Worm (Caenorhabditis elegans) whole organism, L4 larva: ENCODE data around the gene nhr-30.

Experiments used
- F10B5.3 ChIP-seq: sonication (generic microtip); optimal IDR thresholded peaks from 2 replicates; lab custom pipeline; 2016; ENCODE audit warnings: mild to moderate bottlenecking, missing genetic modification characterization, missing compliant biosample characterization
- F26F4.8 ChIP-seq: fragments of 200-800 bp; sonication (Bioruptor generic); conservative IDR thresholded peaks from 2 replicates; pipeline ENCODE4 v1.3.6; 2022; ENCODE audit warnings: missing genetic modification characterization, missing compliant biosample characterization
- F37D6.2 ChIP-seq: sonication (generic microtip); optimal IDR thresholded peaks from 2 replicates; lab custom pipeline; 2016; ENCODE audit warnings: mild to moderate bottlenecking, missing genetic modification characterization, missing compliant biosample characterization
- F44E2.7 ChIP-seq: fragments of 200-800 bp; sonication (Bioruptor generic); IDR thresholded peaks from 2 replicates; pipeline ENCODE4 v2.1.2; 2022; ENCODE audit warnings: missing genetic modification characterization, missing compliant biosample characterization
- F49E8.2 ChIP-seq: sonication (generic microtip); optimal IDR thresholded peaks from 2 replicates; lab custom pipeline; 2016; ENCODE audit warnings: missing compliant biosample characterization, mild to moderate bottlenecking, missing genetic modification characterization, borderline replicate concordance
- Y75B8A.6 ChIP-seq: fragments of 200-800 bp; sonication (Bioruptor generic); IDR thresholded peaks from 2 replicates; pipeline ENCODE4 v1.3.6; 2022; ENCODE audit warnings: missing genetic modification reagents, missing genetic modification characterization, missing compliant biosample characterization
- ZK337.2 ChIP-seq: fragments of 200-800 bp; sonication (Bioruptor generic); IDR thresholded peaks from 2 replicates; pipeline ENCODE4 v1.3.6; 2022; ENCODE audit warnings: missing genetic modification reagents, missing genetic modification characterization, missing compliant biosample characterization
- ZK546.5 ChIP-seq, 2 experiments: sonication (generic microtip); optimal IDR thresholded peaks; 2 replicates each; lab custom pipeline; 2017; ENCODE audit warnings: missing biosample characterization in 2 of 2, missing genetic modification characterization in 2 of 2
- aha-1 ChIP-seq: fragments of 150-350 bp; peaks from one replicate; lab custom pipeline; 2014; ENCODE audit warnings: missing biosample characterization, missing genetic modification characterization
- aly-2 ChIP-seq: sonication (generic microtip); optimal IDR thresholded peaks from 2 replicates; lab custom pipeline; 2018; ENCODE audit warnings: missing biosample characterization, missing genetic modification characterization
- ama-1 ChIP-seq: fragments of 150-350 bp; optimal IDR thresholded peaks from 2 replicates; lab custom pipeline; 2014; ENCODE audit warnings: inconsistent platforms, mixed read lengths
- ceh-28 ChIP-seq: fragments of 150-350 bp; optimal IDR thresholded peaks from 2 replicates; lab custom pipeline; 2014; ENCODE audit warnings: missing biosample characterization, missing genetic modification reagents, missing genetic modification characterization
- ceh-82 ChIP-seq: sonication (generic microtip); optimal IDR thresholded peaks from 2 replicates; lab custom pipeline; 2017; ENCODE audit warnings: missing biosample characterization, missing genetic modification characterization
- ces-1 ChIP-seq: fragments of 150-350 bp; sonication (generic microtip); optimal IDR thresholded peaks from 4 replicates; lab custom pipeline; 2014; ENCODE audit warnings: missing biosample characterization, missing genetic modification reagents, missing genetic modification characterization
- cey-2 ChIP-seq: sonication (generic microtip); optimal IDR thresholded peaks from 3 replicates; lab custom pipeline; 2017; ENCODE audit warnings: missing genetic modification characterization, mild to moderate bottlenecking, missing compliant biosample characterization, antibody characterized with exemption, borderline replicate concordance; ENCODE audit not compliant: insufficient read depth
- ctbp-1 ChIP-seq: fragments of 200-800 bp; sonication (Bioruptor generic); IDR thresholded peaks from 2 replicates; pipeline ENCODE4 v1.3.6; 2022; ENCODE audit warnings: missing genetic modification reagents, missing genetic modification characterization, missing compliant biosample characterization
- daf-12 ChIP-seq: fragments of 150-350 bp; optimal IDR thresholded peaks from 2 replicates; lab custom pipeline; 2014; ENCODE audit warnings: missing biosample characterization, missing genetic modification reagents, missing genetic modification characterization
- daf-16 ChIP-seq, 3 experiments: sonication (generic microtip); optimal IDR thresholded peaks; 2 replicates each; lab custom pipeline; 2016 to 2017; ENCODE audit warnings: missing genetic modification characterization in 3 of 3, missing genetic modification reagents in 3 of 3, mild to moderate bottlenecking in 2 of 3, missing compliant biosample characterization in 2 of 3, missing biosample characterization in 1 of 3, moderate library complexity in 1 of 3
- daf-19 ChIP-seq: fragments of 200-800 bp; sonication (Bioruptor generic); conservative IDR thresholded peaks from 2 replicates; pipeline ENCODE4 v1.3.6; 2022; ENCODE audit warnings: missing genetic modification characterization, missing compliant biosample characterization
- daf-8 ChIP-seq: fragments of 200-800 bp; sonication (Bioruptor generic); IDR thresholded peaks from 2 replicates; pipeline ENCODE4 v1.3.6; 2022; ENCODE audit warnings: missing genetic modification characterization, missing compliant biosample characterization
- dmd-8 ChIP-seq: fragments of 200-800 bp; sonication (Bioruptor generic); IDR thresholded peaks from 2 replicates; pipeline ENCODE4 v1.3.6; 2022; ENCODE audit warnings: missing genetic modification characterization, missing compliant biosample characterization
- dve-1 ChIP-seq: sonication (generic microtip); optimal IDR thresholded peaks from 2 replicates; lab custom pipeline; 2017; ENCODE audit warnings: antibody characterized with exemption, mild to moderate bottlenecking, missing genetic modification characterization, missing compliant biosample characterization; ENCODE audit not compliant: insufficient read depth
- egl-43 ChIP-seq: fragments of 200-800 bp; sonication (Bioruptor generic); IDR thresholded peaks from 2 replicates; pipeline ENCODE4 v1.3.6; 2022; ENCODE audit warnings: missing genetic modification reagents, missing genetic modification characterization, missing compliant biosample characterization
- jun-1 ChIP-seq: fragments of 150-350 bp; optimal IDR thresholded peaks from 2 replicates; lab custom pipeline; 2014; ENCODE audit warnings: missing biosample characterization, missing genetic modification reagents, missing genetic modification characterization
- lim-7 ChIP-seq: fragments of 200-800 bp; sonication (Bioruptor generic); IDR thresholded peaks from 2 replicates; pipeline ENCODE4 v1.3.6; 2022; ENCODE audit warnings: missing genetic modification characterization, missing compliant biosample characterization
- lin-1 ChIP-seq: fragments of 200-800 bp; sonication (Bioruptor generic); IDR thresholded peaks from 2 replicates; pipeline ENCODE4 v1.3.6; 2022; ENCODE audit warnings: missing genetic modification reagents, missing genetic modification characterization, missing compliant biosample characterization
- lin-15B ChIP-seq: fragments of 150-350 bp; sonication (generic microtip); optimal IDR thresholded peaks from 3 replicates; lab custom pipeline; 2014; ENCODE audit warnings: missing biosample characterization, missing genetic modification characterization
- lin-38 ChIP-seq: fragments of 200-800 bp; sonication (Bioruptor generic); IDR thresholded peaks from 2 replicates; pipeline ENCODE4 v1.3.6; 2022; ENCODE audit warnings: missing genetic modification reagents, missing genetic modification characterization, missing compliant biosample characterization
- mdt-29 ChIP-seq: fragments of 200-800 bp; sonication (Bioruptor generic); IDR thresholded peaks from 2 replicates; pipeline ENCODE4 v1.3.6; 2022; ENCODE audit warnings: missing genetic modification reagents, missing genetic modification characterization, missing compliant biosample characterization
- mep-1 ChIP-seq: fragments of 150-350 bp; sonication (generic microtip); optimal IDR thresholded peaks from 3 replicates; lab custom pipeline; 2014; ENCODE audit warnings: missing biosample characterization, missing genetic modification characterization
- mes-2 ChIP-seq: sonication (generic microtip); optimal IDR thresholded peaks from 2 replicates; lab custom pipeline; 2016; ENCODE audit warnings: missing genotype, mild to moderate bottlenecking, missing genetic modification characterization, missing compliant biosample characterization; ENCODE audit not compliant: poor library complexity, severe bottlenecking
- mxl-2 ChIP-seq: fragments of 200-800 bp; sonication (Bioruptor generic); conservative IDR thresholded peaks from 2 replicates; pipeline ENCODE4 v1.3.6; 2022; ENCODE audit warnings: missing genetic modification reagents, missing genetic modification characterization, missing compliant biosample characterization
- nhr-10 ChIP-seq: fragments of 150-350 bp; optimal IDR thresholded peaks from 2 replicates; lab custom pipeline; 2014; ENCODE audit warnings: missing biosample characterization, missing genetic modification characterization
- nhr-102 ChIP-seq: sonication (generic microtip); optimal IDR thresholded peaks from 2 replicates; lab custom pipeline; 2016; ENCODE audit warnings: mild to moderate bottlenecking, missing genetic modification characterization, moderate library complexity, missing compliant biosample characterization
- nhr-111 ChIP-seq: fragments of 200-800 bp; sonication (Bioruptor generic); optimal IDR thresholded peaks from 2 replicates; lab custom pipeline; 2018; ENCODE audit warnings: mild to moderate bottlenecking, missing genetic modification characterization, missing compliant biosample characterization
- nhr-237 ChIP-seq: sonication (generic microtip); optimal IDR thresholded peaks from 2 replicates; lab custom pipeline; 2017; ENCODE audit warnings: missing biosample characterization, missing genetic modification characterization
- nhr-41 ChIP-seq: fragments of 200-800 bp; sonication (Bioruptor generic); IDR thresholded peaks from 2 replicates; pipeline ENCODE4 v1.3.6; 2022; ENCODE audit warnings: missing genetic modification reagents, missing genetic modification characterization, missing compliant biosample characterization
- nhr-42 ChIP-seq: fragments of 200-800 bp; sonication (Bioruptor generic); IDR thresholded peaks from 2 replicates; pipeline ENCODE4 v1.3.6; 2022; ENCODE audit warnings: missing genetic modification characterization, missing compliant biosample characterization
- nhr-48 ChIP-seq: sonication (generic microtip); optimal IDR thresholded peaks from 2 replicates; lab custom pipeline; 2016; ENCODE audit warnings: mild to moderate bottlenecking, missing genetic modification characterization, missing compliant biosample characterization
- pha-4 ChIP-seq, 2 experiments: fragments of 150-350 bp in 1 of 2; fragments of 200-800 bp in 1 of 2; sonication (Bioruptor generic) in 1 of 2; IDR thresholded peaks in 1 of 2; optimal IDR thresholded peaks in 1 of 2; 2 replicates each; pipeline versions ENCODE4 v1.3.6 to Lab custom; 2014 to 2022; ENCODE audit warnings: missing genetic modification characterization in 2 of 2, missing genetic modification reagents in 2 of 2, missing biosample characterization in 1 of 2, missing compliant biosample characterization in 1 of 2
- rbr-2 ChIP-seq: sonication (generic microtip); optimal IDR thresholded peaks from 2 replicates; lab custom pipeline; 2016; ENCODE audit warnings: missing genotype, missing genetic modification characterization, missing compliant biosample characterization
- saeg-2 ChIP-seq: fragments of 200-800 bp; sonication (Bioruptor generic); IDR thresholded peaks from 2 replicates; pipeline ENCODE4 v1.3.6; 2022; ENCODE audit warnings: missing genetic modification reagents, missing genetic modification characterization, missing compliant biosample characterization
- skn-1 ChIP-seq: fragments of 150-350 bp; optimal IDR thresholded peaks from 2 replicates; lab custom pipeline; 2014; ENCODE audit warnings: missing biosample characterization, missing genetic modification characterization
- snpc-1.2 ChIP-seq: fragments of 200-800 bp; sonication (Bioruptor generic); IDR thresholded peaks from 2 replicates; pipeline ENCODE4 v1.3.6; 2022; ENCODE audit warnings: missing genetic modification reagents, missing genetic modification characterization, missing compliant biosample characterization
- snpc-4 ChIP-seq: fragments of 150-350 bp; optimal IDR thresholded peaks from 2 replicates; lab custom pipeline; 2014; ENCODE audit warnings: missing biosample characterization, missing genetic modification characterization
- spr-3 ChIP-seq: fragments of 200-800 bp; sonication (Bioruptor generic); optimal IDR thresholded peaks from 2 replicates; lab custom pipeline; 2018; ENCODE audit warnings: mild to moderate bottlenecking, missing genetic modification characterization, missing compliant biosample characterization
- unc-62 ChIP-seq, 3 experiments: fragments of 150-350 bp in 1 of 3; sonication (generic microtip); optimal IDR thresholded peaks in 2 of 3; peaks in 1 of 3; 1 replicate in 1 of 3; 2 replicates in 2 of 3; lab custom pipeline; 2014 to 2017; ENCODE audit warnings: missing biosample characterization in 3 of 3, missing genetic modification characterization in 3 of 3, missing genetic modification reagents in 3 of 3, missing genotype in 1 of 3
- zfp-2 ChIP-seq: sonication (generic microtip); optimal IDR thresholded peaks from 2 replicates; lab custom pipeline; 2016; ENCODE audit warnings: mild to moderate bottlenecking, missing genetic modification characterization, missing compliant biosample characterization
- ztf-11 ChIP-seq: fragments of 150-350 bp; optimal IDR thresholded peaks from 2 replicates; lab custom pipeline; 2014; ENCODE audit warnings: missing biosample characterization, missing genetic modification characterization
- ztf-7 ChIP-seq: fragments of 150-350 bp; optimal IDR thresholded peaks from 2 replicates; lab custom pipeline; 2014; ENCODE audit warnings: missing biosample characterization, missing genetic modification characterization

nhr-30 gene

DNA sequence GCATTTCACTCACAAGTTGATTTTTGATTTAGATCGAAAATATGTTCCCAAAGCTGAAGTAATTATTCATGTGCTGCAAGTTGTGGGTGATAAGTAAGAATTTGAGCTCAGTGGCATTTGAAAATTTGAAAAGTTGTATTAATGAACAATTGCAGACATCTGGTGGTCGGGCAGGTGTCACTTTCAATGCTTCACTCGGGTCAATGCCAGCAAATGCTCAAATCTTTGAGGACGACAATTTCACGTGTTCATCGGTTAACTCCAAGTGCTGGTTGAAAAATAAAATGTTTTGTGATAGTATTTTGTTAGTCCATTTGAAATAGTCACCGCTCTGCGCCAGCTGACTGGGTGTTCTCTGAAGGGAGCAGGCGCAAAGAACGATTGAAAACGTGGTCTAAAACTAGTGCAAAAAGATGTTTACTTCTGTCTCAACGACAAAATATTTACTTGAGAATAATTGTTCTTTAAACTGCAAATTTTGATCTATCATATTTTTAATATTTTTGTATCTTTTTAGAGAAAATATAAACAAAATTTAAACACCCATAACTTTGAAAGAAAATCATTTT lies 49.2 kb downstream of the nhr-30 start (continued):
- TF ChIP-seq F44E2.7 (GFP tag; lab: Robert Waterston, UW) (no peak), lin-15B (tag; lab: Kevin White, UChicago) (no peak), nhr-102 (no peak), nhr-42 (GFP tag; lab: Robert Waterston, UW) (no peak), dve-1 (tag; lab: Kevin White, UChicago) (peak; percentile 86), ZK337.2 (no peak), lin-38 (GFP tag; lab: Robert Waterston, UW) (no peak), zfp-2 (tag; lab: Kevin White, UChicago) (no peak), mes-2 (tag; lab: Kevin White, UChicago) (no peak), daf-8 (no peak), nhr-237 (tag; lab: Kevin White, UChicago) (no peak), dmd-8 (GFP tag; lab: Robert Waterston, UW) (no peak), Y75B8A.6 (no peak), ama-1 (lab: Kevin White, UChicago) (no peak), ces-1 (GFP tag; lab: Kevin White, UChicago) (no peak), cey-2 (tag; lab: Kevin White, UChicago) (no peak), F37D6.2 (tag; lab: Kevin White, UChicago) (no peak), ctbp-1 (GFP tag; lab: Robert Waterston, UW) (no peak), F10B5.3 (tag; lab: Kevin White, UChicago) (no peak), ztf-11 (tag; lab: Kevin White, UChicago) (no peak), pha-4 (GFP tag; IDR thresholded peaks at IDR 0.05; lab: Robert Waterston, UW) (no peak), pha-4 (tag; optimal IDR thresholded peaks at IDR 0.05; lab: Kevin White, UChicago) (peak; percentile 52), lin-1 (GFP tag; lab: Robert Waterston, UW) (peak; percentile 52; the same call in 1 of the 2 replicates), snpc-4 (tag; lab: Kevin White, UChicago) (no peak), nhr-48 (tag; lab: Kevin White, UChicago) (peak; percentile 58), mep-1 (tag; lab: Kevin White, UChicago) (peak; percentile 54), daf-19 (GFP tag; lab: Robert Waterston, UW) (no peak), jun-1 (no peak), skn-1 (tag; lab: Kevin White, UChicago) (no peak), rbr-2 (tag; lab: Kevin White, UChicago) (no peak), daf-16 (GFP tag; optimal IDR thresholded peaks at IDR 0.05; lab: Kevin White, UChicago) (peak in 1 of 2 experiments; percentile 95), daf-16 (tag; optimal IDR thresholded peaks at IDR 0.05; lab: Kevin White, UChicago) (peak; percentile 99), ztf-7 (no peak), daf-12 (tag; lab: Kevin White, UChicago) (no peak), nhr-10 (tag; lab: Kevin White, UChicago) (no peak), ceh-82 (tag; lab: Kevin White, UChicago) (no peak), ZK546.5 (tag; optimal IDR thresholded peaks at IDR 0.05; lab: Kevin White, UChicago) (no peak), nhr-41 (GFP tag; lab: Robert Waterston, UW) (no peak), lim-7 (GFP tag; lab: Robert Waterston, UW) (no peak), saeg-2 (GFP tag; lab: Robert Waterston, UW) (no peak), mdt-29 (0 out of 2 replicates have a peak, but pooled peaks have one; percentile 53), mxl-2 (GFP tag; lab: Robert Waterston, UW) (peak; percentile 54; the same call in 1 of the 2 replicates), snpc-1.2 (GFP tag; lab: Robert Waterston, UW) (no peak), egl-43 (no peak), spr-3 (no peak), aha-1 (tag; lab: Kevin White, UChicago) (peak; percentile 19), ceh-28 (no peak), aly-2 (no peak), nhr-111 (no peak), unc-62 (GFP tag; optimal IDR thresholded peaks at IDR 0.05 in 1 of 2; lab: Kevin White, UChicago) (peak in 1 of 2 experiments; percentile 64), unc-62 (tag; optimal IDR thresholded peaks at IDR 0.05; lab: Kevin White, UChicago) (no peak), F49E8.2 (tag; lab: Kevin White, UChicago) (no peak), F26F4.8 (GFP tag; lab: Robert Waterston, UW) (no peak)
